Fruit fly (Drosophila melanogaster) whole organism, embryonic: ENCODE measurements around the gene Ctr9.

Source experiments
- Abd-B ChIP-seq: fragments of 200-800 bp; sonication (Bioruptor generic); optimal IDR thresholded peaks from 2 replicates; lab custom pipeline; 2018; ENCODE audit warnings: missing biosample characterization, mild to moderate bottlenecking, missing genetic modification characterization, moderate library complexity
- Ada2b ChIP-seq: fragments of 200-800 bp; sonication (Bioruptor generic); IDR thresholded peaks from 2 replicates; pipeline ENCODE4 v1.3.6; 2022; ENCODE audit warnings: missing biosample characterization, missing genetic modification characterization
- Atf3 ChIP-seq: fragments of 200-800 bp; sonication (Bioruptor generic); optimal IDR thresholded peaks from 3 replicates; lab custom pipeline; 2016; ENCODE audit warnings: missing biosample characterization, missing genetic modification characterization
- Atf6 ChIP-seq: fragments of 200-800 bp; sonication (Bioruptor generic); IDR thresholded peaks from 2 replicates; pipeline ENCODE4 v1.3.6; 2022; ENCODE audit warnings: missing biosample characterization, missing genetic modification characterization
- Bgb ChIP-seq: fragments of 200-800 bp; sonication (Bioruptor generic); IDR thresholded peaks from 2 replicates; pipeline ENCODE4 v1.3.6; 2022; ENCODE audit warnings: missing biosample characterization, missing genetic modification characterization; ENCODE audit not compliant: partially characterized antibody
- C15 ChIP-seq: fragments of 200-800 bp; sonication (Bioruptor generic); IDR thresholded peaks from 3 replicates; pipeline ENCODE4 v1.3.6; 2022; ENCODE audit warnings: missing biosample characterization, missing genetic modification characterization
- CG1024 ChIP-seq: fragments of 200-800 bp; sonication (Bioruptor generic); IDR thresholded peaks from 2 replicates; pipeline ENCODE4 v1.3.6; 2022; ENCODE audit warnings: missing biosample characterization, missing genetic modification characterization
- CG12942 ChIP-seq: fragments of 200-800 bp; sonication (Bioruptor generic); optimal IDR thresholded peaks from 3 replicates; lab custom pipeline; 2016; ENCODE audit warnings: missing biosample characterization, missing genetic modification characterization
- CG13424 ChIP-seq: fragments of 200-800 bp; sonication (Bioruptor generic); optimal IDR thresholded peaks from 2 replicates; lab custom pipeline; 2019; ENCODE audit warnings: missing biosample characterization, mild to moderate bottlenecking, missing genetic modification characterization, moderate library complexity
- CG15073 ChIP-seq: fragments of 200-800 bp; sonication (Bioruptor generic); optimal IDR thresholded peaks from 2 replicates; lab custom pipeline; 2016; ENCODE audit warnings: missing biosample characterization, missing genetic modification characterization
- CG1647 ChIP-seq: fragments of 200-800 bp; sonication (Bioruptor generic); optimal IDR thresholded peaks from 3 replicates; lab custom pipeline; 2016; ENCODE audit warnings: missing biosample characterization, missing genetic modification characterization
- CG18476 ChIP-seq: fragments of 200-800 bp; sonication (Bioruptor generic); optimal IDR thresholded peaks from 2 replicates; lab custom pipeline; 2016; ENCODE audit warnings: missing biosample characterization, mild to moderate bottlenecking, missing genetic modification characterization
- CG2120 ChIP-seq: fragments of 200-800 bp; sonication (Bioruptor generic); optimal IDR thresholded peaks from 3 replicates; lab custom pipeline; 2016; ENCODE audit warnings: missing biosample characterization, missing genetic modification characterization
- CG2875 ChIP-seq: fragments of 200-800 bp; sonication (Bioruptor generic); optimal IDR thresholded peaks from 2 replicates; lab custom pipeline; 2017; ENCODE audit warnings: missing biosample characterization, mild to moderate bottlenecking, missing genetic modification characterization, missing genetic modification reagents
- CG32532 ChIP-seq: fragments of 200-800 bp; sonication (Bioruptor generic); IDR thresholded peaks from 2 replicates; pipeline ENCODE4 v1.3.6; 2022; ENCODE audit warnings: missing biosample characterization, missing genetic modification characterization
- CG33557 ChIP-seq: fragments of 200-800 bp; sonication (Bioruptor generic); optimal IDR thresholded peaks from 2 replicates; lab custom pipeline; 2019; ENCODE audit warnings: missing biosample characterization, mild to moderate bottlenecking, missing genetic modification characterization, moderate library complexity
- CG4854 ChIP-seq: fragments of 200-800 bp; sonication (Bioruptor generic); optimal IDR thresholded peaks from 2 replicates; lab custom pipeline; 2016; ENCODE audit warnings: missing biosample characterization, missing genetic modification characterization, inconsistent platforms
- CG6765 ChIP-seq: fragments of 200-800 bp; sonication (Bioruptor generic); optimal IDR thresholded peaks from 3 replicates; lab custom pipeline; 2017; ENCODE audit warnings: missing biosample characterization, mild to moderate bottlenecking, missing genetic modification characterization
- CG7372 ChIP-seq: fragments of 200-800 bp; sonication (Bioruptor generic); IDR thresholded peaks from 2 replicates; pipeline ENCODE4 v1.3.6; 2022; ENCODE audit warnings: missing biosample characterization, missing genetic modification characterization
- CG8924 ChIP-seq: fragments of 200-800 bp; optimal IDR thresholded peaks from 3 replicates; lab custom pipeline; 2019; ENCODE audit warnings: missing biosample characterization, mild to moderate bottlenecking, missing genetic modification characterization, moderate library complexity
- CG9215 ChIP-seq: fragments of 200-800 bp; sonication (Bioruptor generic); IDR thresholded peaks from 2 replicates; pipeline ENCODE4 v1.3.6; 2022; ENCODE audit warnings: missing biosample characterization, missing genetic modification characterization
- CTCF ChIP-seq: fragments of 200-800 bp; sonication (Bioruptor generic); optimal IDR thresholded peaks from 2 replicates; lab custom pipeline; 2017; ENCODE audit warnings: missing biosample characterization, mild to moderate bottlenecking, missing genetic modification characterization, moderate library complexity
- Dip2 ChIP-seq: fragments of 200-800 bp; sonication (Bioruptor generic); IDR thresholded peaks from 2 replicates; pipeline ENCODE4 v1.3.6; 2022; ENCODE audit warnings: missing biosample characterization, missing genetic modification characterization
- Kr ChIP-seq: fragments of 200-800 bp; sonication (Bioruptor generic); optimal IDR thresholded peaks from 2 replicates; lab custom pipeline; 2017; ENCODE audit warnings: missing biosample characterization, mild to moderate bottlenecking, missing genetic modification characterization
- Mes4 ChIP-seq: fragments of 200-800 bp; sonication (Bioruptor generic); optimal IDR thresholded peaks from 2 replicates; lab custom pipeline; 2016; ENCODE audit warnings: missing biosample characterization, missing genetic modification characterization
- Nf-YB ChIP-seq: fragments of 200-800 bp; sonication (Bioruptor generic); optimal IDR thresholded peaks from 3 replicates; lab custom pipeline; 2019; ENCODE audit warnings: missing biosample characterization, mild to moderate bottlenecking, missing genetic modification characterization, moderate library complexity
- Spps ChIP-seq: fragments of 200-800 bp; sonication (Bioruptor generic); optimal IDR thresholded peaks from 2 replicates; lab custom pipeline; 2018; ENCODE audit warnings: missing biosample characterization, mild to moderate bottlenecking, missing genetic modification characterization
- Sry-β ChIP-seq: fragments of 200-800 bp; sonication (Bioruptor generic); optimal IDR thresholded peaks from 2 replicates; lab custom pipeline; 2018; ENCODE audit warnings: missing biosample characterization, mild to moderate bottlenecking, missing genetic modification characterization, moderate library complexity
- Usf ChIP-seq: fragments of 200-800 bp; sonication (Bioruptor generic); optimal IDR thresholded peaks from 2 replicates; lab custom pipeline; 2017; ENCODE audit warnings: missing genotype, missing biosample characterization, missing genetic modification characterization
- bbx ChIP-seq: fragments of 200-800 bp; sonication (Bioruptor generic); IDR thresholded peaks from 2 replicates; pipeline ENCODE4 v1.3.6; 2022; ENCODE audit warnings: missing biosample characterization, missing genetic modification characterization; ENCODE audit not compliant: partially characterized antibody
- bigmax ChIP-seq: fragments of 200-800 bp; sonication (Bioruptor generic); optimal IDR thresholded peaks from 2 replicates; lab custom pipeline; 2018; ENCODE audit warnings: missing biosample characterization, mild to moderate bottlenecking, missing genetic modification characterization
- cato ChIP-seq: fragments of 200-800 bp; sonication (Bioruptor generic); optimal IDR thresholded peaks from 2 replicates; lab custom pipeline; 2016; ENCODE audit warnings: missing biosample characterization, missing genetic modification characterization, borderline replicate concordance
- ci ChIP-seq: fragments of 200-800 bp; sonication (Bioruptor generic); IDR thresholded peaks from 3 replicates; pipeline ENCODE4 v1.3.6; 2022; ENCODE audit warnings: missing biosample characterization, missing genetic modification characterization
- dimm ChIP-seq: fragments of 200-800 bp; sonication (Bioruptor generic); IDR thresholded peaks from 2 replicates; pipeline ENCODE4 v1.3.6; 2022; ENCODE audit warnings: missing biosample characterization, missing genetic modification characterization
- ems ChIP-seq: fragments of 200-800 bp; sonication (Bioruptor generic); optimal IDR thresholded peaks from 3 replicates; lab custom pipeline; 2016; ENCODE audit warnings: missing biosample characterization, missing genetic modification characterization
- ftz-f1 ChIP-seq: fragments of 200-800 bp; sonication (Bioruptor generic); optimal IDR thresholded peaks from 2 replicates; lab custom pipeline; 2016; ENCODE audit warnings: missing biosample characterization, missing genetic modification characterization
- gcm ChIP-seq: fragments of 200-800 bp; sonication (Bioruptor generic); optimal IDR thresholded peaks from 2 replicates; lab custom pipeline; 2019; ENCODE audit warnings: missing biosample characterization, mild to moderate bottlenecking, missing genetic modification characterization, moderate library complexity
- lov ChIP-seq, 2 experiments: fragments of 200-800 bp in 1 of 2; fragments of >200 bp in 1 of 2; sonication (Bioruptor generic) in 1 of 2; IDR thresholded peaks in 1 of 2; optimal IDR thresholded peaks in 1 of 2; 2 replicates in 1 of 2; 3 replicates in 1 of 2; pipeline versions ENCODE4 v1.3.6 to Lab custom; 2017 to 2022; ENCODE audit warnings: missing biosample characterization in 1 of 2, missing genetic modification characterization in 1 of 2
- maf-S ChIP-seq: fragments of 200-800 bp; sonication (Bioruptor generic); optimal IDR thresholded peaks from 2 replicates; lab custom pipeline; 2016; ENCODE audit warnings: missing biosample characterization, missing genetic modification characterization
- mld ChIP-seq: fragments of 200-800 bp; sonication (Bioruptor generic); IDR thresholded peaks from 3 replicates; pipeline ENCODE4 v1.3.6; 2022; ENCODE audit warnings: missing biosample characterization, missing genetic modification characterization; ENCODE audit not compliant: partially characterized antibody
- nau ChIP-seq: fragments of 200-800 bp; sonication (Bioruptor generic); optimal IDR thresholded peaks from 3 replicates; lab custom pipeline; 2017; ENCODE audit warnings: missing biosample characterization, mild to moderate bottlenecking, missing genetic modification characterization, missing genetic modification reagents
- nmo ChIP-seq: fragments of 200-800 bp; sonication (Bioruptor generic); optimal IDR thresholded peaks from 2 replicates; lab custom pipeline; 2018; ENCODE audit warnings: missing biosample characterization, mild to moderate bottlenecking, missing genetic modification characterization, moderate library complexity
- odd ChIP-seq: fragments of 200-800 bp; sonication (Bioruptor generic); optimal IDR thresholded peaks from 2 replicates; lab custom pipeline; 2017; ENCODE audit warnings: missing biosample characterization, mild to moderate bottlenecking, missing genetic modification characterization
- ranshi ChIP-seq: fragments of 200-800 bp; sonication (Bioruptor generic); IDR thresholded peaks from 2 replicates; pipeline ENCODE4 v1.3.6; 2022; ENCODE audit warnings: missing biosample characterization, missing genetic modification characterization
- scrt ChIP-seq: fragments of 200-800 bp; sonication (Bioruptor generic); optimal IDR thresholded peaks from 2 replicates; lab custom pipeline; 2018; ENCODE audit warnings: missing biosample characterization, mild to moderate bottlenecking, missing genetic modification characterization, moderate library complexity
- seq ChIP-seq: fragments of 200-800 bp; sonication (Bioruptor generic); IDR thresholded peaks from 2 replicates; pipeline ENCODE4 v1.3.6; 2022; ENCODE audit warnings: missing biosample characterization, missing genetic modification characterization
- slp2 ChIP-seq: fragments of 200-800 bp; sonication (Bioruptor generic); optimal IDR thresholded peaks from 2 replicates; lab custom pipeline; 2016; ENCODE audit warnings: missing biosample characterization, missing genetic modification characterization
- so ChIP-seq: fragments of 200-800 bp; sonication (Bioruptor generic); IDR thresholded peaks from 3 replicates; pipeline ENCODE4 v1.3.6; 2022; ENCODE audit warnings: missing biosample characterization, missing genetic modification characterization
- tin ChIP-seq: fragments of 200-800 bp; sonication (Bioruptor generic); optimal IDR thresholded peaks from 3 replicates; lab custom pipeline; 2016; ENCODE audit warnings: missing biosample characterization, missing genetic modification characterization
- ttk ChIP-seq: fragments of 200-800 bp; sonication (Bioruptor generic); IDR thresholded peaks from 2 replicates; pipeline ENCODE4 v2.1.2; 2022; ENCODE audit warnings: missing biosample characterization, missing genetic modification characterization
- usp ChIP-seq: fragments of >200 bp; optimal IDR thresholded peaks from 2 replicates; lab custom pipeline; 2017; ENCODE audit warnings: missing biosample characterization, missing genetic modification characterization
- wor ChIP-seq: fragments of 200-800 bp; sonication (Bioruptor generic); IDR thresholded peaks from 2 replicates; pipeline ENCODE4 v1.3.6; 2022; ENCODE audit warnings: missing biosample characterization, missing genetic modification characterization
- z ChIP-seq: fragments of 200-800 bp; sonication (Bioruptor generic); IDR thresholded peaks from 3 replicates; pipeline ENCODE4 v1.3.6; 2022; ENCODE audit warnings: missing biosample characterization, missing genetic modification characterization

Gene Ctr9

DNA sequence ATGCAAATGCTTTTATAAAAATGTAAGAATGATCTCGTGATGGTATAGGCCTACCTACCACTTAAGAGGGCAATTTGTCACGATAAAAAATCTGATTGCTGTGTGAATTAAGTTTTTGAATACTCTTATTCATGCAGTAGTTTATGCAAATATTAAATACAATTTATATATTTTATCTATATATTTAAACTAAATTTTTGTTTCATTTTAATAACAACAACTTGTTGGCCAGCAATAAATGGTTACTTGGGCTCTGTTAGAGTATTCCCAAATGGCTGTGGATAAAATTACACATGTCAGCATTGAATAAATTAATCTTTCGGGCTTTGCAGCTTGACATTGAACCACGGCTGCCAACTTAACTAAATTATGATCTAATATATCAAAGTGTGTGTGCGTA is 48.5 kb upstream of the Ctr9 start (continued):
- TF ChIP-seq ttk (GFP tag; lab: Robert Waterston, UW) (no peak), seq (GFP tag; lab: Robert Waterston, UW) (no peak; the same call in 1 of the 2 replicates), CG33557 (no peak), Spps (tag; lab: Kevin White, UChicago) (no peak), Bgb (GFP tag; lab: Robert Waterston, UW) (no peak), Nf-YB (GFP tag; lab: Kevin White, UChicago) (no peak), dimm (GFP tag; lab: Robert Waterston, UW) (no peak), scrt (GFP tag; lab: Kevin White, UChicago) (no peak), odd (no peak), tin (GFP tag; lab: Kevin White, UChicago) (no peak), Atf3 (GFP tag; lab: Kevin White, UChicago) (no peak), CG7372 (GFP tag; lab: Robert Waterston, UW) (no peak), bbx (GFP tag; lab: Robert Waterston, UW) (no peak), CG32532 (GFP tag; lab: Robert Waterston, UW) (peak; percentile 51), ftz-f1 (GFP tag; lab: Kevin White, UChicago) (no peak), wor (GFP tag; lab: Robert Waterston, UW) (no peak), CG13424 (tag; lab: Kevin White, UChicago) (peak; percentile 27), ems (GFP tag; lab: Kevin White, UChicago) (no peak), CG6765 (GFP tag; lab: Kevin White, UChicago) (no peak), CG18476 (no peak), bigmax (GFP tag; lab: Kevin White, UChicago) (no peak), ci (GFP tag; lab: Robert Waterston, UW) (no peak), Mes4 (no peak), C15 (GFP tag; lab: Robert Waterston, UW) (no peak), CG4854 (GFP tag; lab: Kevin White, UChicago) (no peak), so (no peak), Atf6 (peak; percentile 66; the same call in 1 of the 2 replicates), CTCF (GFP tag; lab: Kevin White, UChicago) (no peak), nau (GFP tag; lab: Kevin White, UChicago) (no peak), usp (GFP tag; lab: Kevin White, UChicago) (no peak), Usf (GFP tag; lab: Kevin White, UChicago) (no peak), CG1647 (GFP tag; lab: Kevin White, UChicago) (no peak), ranshi (GFP tag; lab: Robert Waterston, UW) (no peak), CG12942 (no peak), CG8924 (tag; lab: Kevin White, UChicago) (peak; percentile 27), CG15073 (GFP tag; lab: Kevin White, UChicago) (no peak), Ada2b (no peak), Kr (GFP tag; lab: Kevin White, UChicago) (no peak), Dip2 (GFP tag; lab: Robert Waterston, UW) (no peak), CG2875 (no peak), mld (GFP tag; lab: Robert Waterston, UW) (no peak), gcm (no peak), cato (GFP tag; lab: Kevin White, UChicago) (no peak), CG2120 (no peak), Abd-B (peak; percentile 4), slp2 (no peak), CG1024 (no peak), lov (optimal IDR thresholded peaks at IDR 0.05; lab: Kevin White, UChicago) (no peak), lov (GFP tag; IDR thresholded peaks at IDR 0.05; lab: Robert Waterston, UW) (no peak), z (GFP tag; lab: Robert Waterston, UW) (no peak), maf-S (no peak), nmo (no peak), Sry-β (GFP tag; lab: Kevin White, UChicago) (no peak), CG9215 (no peak)
